Fruit fly (Drosophila melanogaster): ENCODE results near the gene ChLD3.

dm6 chr2L:16732338-16732892 lies 6.2 kb upstream of the ChLD3 start, which contains the start of gene Nubp1:
- TF ChIP-seq ttk (optimal IDR thresholded peaks at IDR 0.05) (no peak), Sin3A (optimal IDR thresholded peaks at IDR 0.05) (no peak), h (optimal IDR thresholded peaks at IDR 0.05) (no peak), Myc (optimal IDR thresholded peaks at IDR 0.05) (no peak), insv (optimal IDR thresholded peaks at IDR 0.05) (no peak)
